Fruit fly (Drosophila melanogaster) whole organism, embryonic: Measurements from ENCODE around the gene Acp29AB.

Experiments
- Atf3 ChIP-seq: fragments of 200-800 bp; sonication (Bioruptor generic); optimal IDR thresholded peaks from 3 replicates; lab custom pipeline; 2016; ENCODE audit warnings: missing biosample characterization, missing genetic modification characterization
- Awh ChIP-seq: fragments of 200-800 bp; sonication (Bioruptor generic); IDR thresholded peaks from 2 replicates; pipeline ENCODE4, ENCODE4 v1.3.6; 2022; ENCODE audit warnings: missing biosample characterization, missing genetic modification characterization
- CG10274 ChIP-seq: fragments of 200-800 bp; sonication (Bioruptor generic); optimal IDR thresholded peaks from 3 replicates; lab custom pipeline; 2017; ENCODE audit warnings: missing biosample characterization, mild to moderate bottlenecking, missing genetic modification characterization
- CG10366 ChIP-seq: fragments of 200-800 bp; sonication (Bioruptor generic); IDR thresholded peaks from 2 replicates; pipeline ENCODE4 v1.3.6; 2022; ENCODE audit warnings: missing biosample characterization, missing genetic modification characterization
- CG10431 ChIP-seq: fragments of 200-800 bp; sonication (Bioruptor generic); optimal IDR thresholded peaks from 3 replicates; lab custom pipeline; 2018; ENCODE audit warnings: missing biosample characterization, mild to moderate bottlenecking, missing genetic modification characterization
- CG11093 ChIP-seq: fragments of 200-800 bp; sonication (Bioruptor generic); IDR thresholded peaks from 3 replicates; pipeline ENCODE4 v1.3.6; 2022; ENCODE audit warnings: missing biosample characterization, missing genetic modification characterization
- CG12299 ChIP-seq: fragments of 200-800 bp; sonication (Bioruptor generic); optimal IDR thresholded peaks from 2 replicates; lab custom pipeline; 2018; ENCODE audit warnings: missing biosample characterization, mild to moderate bottlenecking, missing genetic modification characterization
- CG13775 ChIP-seq: fragments of 200-800 bp; sonication (Bioruptor generic); optimal IDR thresholded peaks from 3 replicates; lab custom pipeline; 2017; ENCODE audit warnings: missing biosample characterization, mild to moderate bottlenecking, missing genetic modification characterization
- CG15269 ChIP-seq: fragments of 200-800 bp; sonication (Bioruptor generic); optimal IDR thresholded peaks from 2 replicates; lab custom pipeline; 2018; ENCODE audit warnings: missing biosample characterization, mild to moderate bottlenecking, missing genetic modification characterization, moderate library complexity
- CG15601 ChIP-seq: fragments of 200-800 bp; sonication (Bioruptor generic); optimal IDR thresholded peaks from 3 replicates; lab custom pipeline; 2019; ENCODE audit warnings: missing biosample characterization, mild to moderate bottlenecking, missing genetic modification characterization, moderate library complexity
- CG1603 ChIP-seq: fragments of 200-800 bp; sonication (Bioruptor generic); optimal IDR thresholded peaks from 2 replicates; lab custom pipeline; 2019; ENCODE audit warnings: missing biosample characterization, mild to moderate bottlenecking, missing genetic modification characterization, moderate library complexity
- CG1792 ChIP-seq: fragments of 200-800 bp; sonication (Bioruptor generic); optimal IDR thresholded peaks from 2 replicates; lab custom pipeline; 2016; ENCODE audit warnings: missing biosample characterization, missing genetic modification characterization
- CG30431 ChIP-seq: fragments of 200-800 bp; sonication (Bioruptor generic); optimal IDR thresholded peaks from 2 replicates; lab custom pipeline; 2017; ENCODE audit warnings: missing biosample characterization, missing genetic modification characterization
- CG31441 ChIP-seq: fragments of 200-800 bp; sonication (Bioruptor generic); IDR thresholded peaks from 2 replicates; pipeline ENCODE4 v1.3.6; 2022; ENCODE audit warnings: missing biosample characterization, missing genetic modification characterization
- CG33213 ChIP-seq: fragments of 200-800 bp; sonication (Bioruptor generic); optimal IDR thresholded peaks from 3 replicates; lab custom pipeline; 2016; ENCODE audit warnings: missing biosample characterization, missing genetic modification characterization
- CG3407 ChIP-seq: fragments of 200-800 bp; sonication (Bioruptor generic); optimal IDR thresholded peaks from 2 replicates; lab custom pipeline; 2018; ENCODE audit warnings: missing biosample characterization, mild to moderate bottlenecking, missing genetic modification characterization
- CG34224 ChIP-seq: fragments of 200-800 bp; sonication (Bioruptor generic); IDR thresholded peaks from 3 replicates; pipeline ENCODE4 v1.3.6; 2022; ENCODE audit warnings: missing biosample characterization, missing genetic modification characterization; ENCODE audit not compliant: partially characterized antibody
- CG34376 ChIP-seq: fragments of 200-800 bp; sonication (Bioruptor generic); optimal IDR thresholded peaks from 2 replicates; lab custom pipeline; 2018; ENCODE audit warnings: missing biosample characterization, mild to moderate bottlenecking, missing genetic modification characterization
- CrebB ChIP-seq: fragments of 200-800 bp; sonication (Bioruptor generic); optimal IDR thresholded peaks from 3 replicates; lab custom pipeline; 2018; ENCODE audit warnings: missing biosample characterization, mild to moderate bottlenecking, missing genetic modification characterization
- D19A ChIP-seq: fragments of 200-800 bp; optimal IDR thresholded peaks from 3 replicates; lab custom pipeline; 2019; ENCODE audit warnings: missing biosample characterization, mild to moderate bottlenecking, missing genetic modification characterization, moderate library complexity
- Dbx ChIP-seq: fragments of 200-800 bp; sonication (Bioruptor generic); IDR thresholded peaks from 3 replicates; pipeline ENCODE4 v1.3.6; 2022; ENCODE audit warnings: missing biosample characterization, missing genetic modification characterization
- Dref ChIP-seq: fragments of 200-800 bp; sonication (Bioruptor generic); IDR thresholded peaks from 2 replicates; pipeline ENCODE4 v1.3.6; 2022; ENCODE audit warnings: missing biosample characterization, missing genetic modification characterization
- Ets65A ChIP-seq: fragments of 200-800 bp; sonication (Bioruptor generic); peaks from one replicate; lab custom pipeline; 2016; ENCODE audit warnings: missing biosample characterization, missing genetic modification characterization
- Ets97D ChIP-seq: fragments of 200-800 bp; sonication (Bioruptor generic); optimal IDR thresholded peaks from 3 replicates; lab custom pipeline; 2016; ENCODE audit warnings: missing biosample characterization, missing genetic modification characterization
- Fer3 ChIP-seq: fragments of 200-800 bp; sonication (Bioruptor generic); optimal IDR thresholded peaks from 2 replicates; lab custom pipeline; 2018; ENCODE audit warnings: missing biosample characterization, mild to moderate bottlenecking, missing genetic modification characterization, moderate library complexity
- Lim3 ChIP-seq: fragments of 200-800 bp; sonication (Bioruptor generic); IDR thresholded peaks from 2 replicates; pipeline ENCODE4 v1.3.6; 2022; ENCODE audit warnings: missing biosample characterization, missing genetic modification characterization
- Max ChIP-seq: fragments of 200-800 bp; sonication (Bioruptor generic); optimal IDR thresholded peaks from 2 replicates; lab custom pipeline; 2016; ENCODE audit warnings: missing biosample characterization, mild to moderate bottlenecking, missing genetic modification characterization
- Opbp ChIP-seq: fragments of 200-800 bp; sonication (Bioruptor generic); IDR thresholded peaks from 3 replicates; pipeline ENCODE4 v1.3.6; 2022; ENCODE audit warnings: missing biosample characterization, missing genetic modification characterization; ENCODE audit not compliant: partially characterized antibody
- Optix ChIP-seq: fragments of 200-800 bp; sonication (Bioruptor generic); IDR thresholded peaks from 3 replicates; pipeline ENCODE4 v1.3.6; 2022; ENCODE audit warnings: missing biosample characterization, missing genetic modification characterization
- Six4 ChIP-seq: fragments of 200-800 bp; sonication (Bioruptor generic); optimal IDR thresholded peaks from 2 replicates; lab custom pipeline; 2016; ENCODE audit warnings: missing biosample characterization, missing genetic modification characterization
- Sox102F ChIP-seq: fragments of 200-800 bp; sonication (Bioruptor generic); optimal IDR thresholded peaks from 2 replicates; lab custom pipeline; 2018; ENCODE audit warnings: missing biosample characterization, mild to moderate bottlenecking, missing genetic modification characterization, moderate library complexity
- Ssrp ChIP-seq: fragments of 200-800 bp; sonication (Bioruptor generic); optimal IDR thresholded peaks from 2 replicates; lab custom pipeline; 2018; ENCODE audit warnings: missing biosample characterization, mild to moderate bottlenecking, missing genetic modification characterization, moderate library complexity
- TFAM ChIP-seq: fragments of 200-800 bp; sonication (Bioruptor generic); optimal IDR thresholded peaks from 2 replicates; lab custom pipeline; 2017; ENCODE audit warnings: missing biosample characterization, missing genetic modification characterization, inconsistent platforms
- Tbp ChIP-seq: fragments of >200 bp; optimal IDR thresholded peaks from 2 replicates; lab custom pipeline; 2018; ENCODE audit warnings: missing biosample characterization, missing genetic modification characterization
- ap ChIP-seq: fragments of 200-800 bp; sonication (Bioruptor generic); IDR thresholded peaks from 2 replicates; pipeline ENCODE4 v1.3.6; 2022; ENCODE audit warnings: missing biosample characterization, missing genetic modification characterization
- az2 ChIP-seq: fragments of 200-800 bp; sonication (Bioruptor generic); optimal IDR thresholded peaks from 3 replicates; lab custom pipeline; 2016; ENCODE audit warnings: missing biosample characterization, missing genetic modification characterization
- chinmo ChIP-seq: fragments of 200-800 bp; sonication (Bioruptor generic); IDR thresholded peaks from 4 replicates; pipeline ENCODE4 v1.3.6; 2022; ENCODE audit warnings: missing biosample characterization, missing genetic modification characterization; ENCODE audit not compliant: partially characterized antibody
- crp ChIP-seq, 2 experiments: fragments of 200-800 bp; sonication (Bioruptor generic); optimal IDR thresholded peaks; 2 replicates in 1 of 2; 3 replicates in 1 of 2; lab custom pipeline; 2017; ENCODE audit warnings: missing biosample characterization in 2 of 2, missing genetic modification characterization in 2 of 2, mild to moderate bottlenecking in 1 of 2, moderate library complexity in 1 of 2
- dmrt99B ChIP-seq: fragments of 200-800 bp; sonication (Bioruptor generic); optimal IDR thresholded peaks from 2 replicates; lab custom pipeline; 2018; ENCODE audit warnings: missing biosample characterization, mild to moderate bottlenecking, missing genetic modification characterization, moderate library complexity
- ems ChIP-seq: fragments of 200-800 bp; sonication (Bioruptor generic); optimal IDR thresholded peaks from 3 replicates; lab custom pipeline; 2016; ENCODE audit warnings: missing biosample characterization, missing genetic modification characterization
- klu ChIP-seq: fragments of 200-800 bp; sonication (Bioruptor generic); IDR thresholded peaks from 2 replicates; pipeline ENCODE4 v1.3.6; 2022; ENCODE audit warnings: missing biosample characterization, missing genetic modification characterization
- mld ChIP-seq: fragments of 200-800 bp; sonication (Bioruptor generic); IDR thresholded peaks from 3 replicates; pipeline ENCODE4 v1.3.6; 2022; ENCODE audit warnings: missing biosample characterization, missing genetic modification characterization; ENCODE audit not compliant: partially characterized antibody
- nerfin-1 ChIP-seq: fragments of 200-800 bp; sonication (Bioruptor generic); optimal IDR thresholded peaks from 3 replicates; lab custom pipeline; 2019; ENCODE audit warnings: missing biosample characterization, mild to moderate bottlenecking, missing genetic modification characterization, moderate library complexity
- onecut ChIP-seq: fragments of 200-800 bp; sonication (Bioruptor generic); IDR thresholded peaks from 2 replicates; pipeline ENCODE4 v1.3.6; 2022; ENCODE audit warnings: missing biosample characterization, missing genetic modification characterization
- prd ChIP-seq, 3 experiments: fragments of >200 bp in 2 of 3; fragments of 200-800 bp in 1 of 3; sonication (Bioruptor generic) in 1 of 3; optimal IDR thresholded peaks in 2 of 3; IDR thresholded peaks in 1 of 3; 2 replicates in 2 of 3; 3 replicates in 1 of 3; pipeline versions ENCODE4 v1.3.6 to Lab custom; 2017 to 2022; ENCODE audit warnings: missing biosample characterization in 1 of 3, missing genetic modification characterization in 1 of 3
- pum ChIP-seq: fragments of 200-800 bp; sonication (Bioruptor generic); optimal IDR thresholded peaks from 2 replicates; lab custom pipeline; 2016; ENCODE audit warnings: missing biosample characterization, missing genetic modification characterization
- slp2 ChIP-seq: fragments of 200-800 bp; sonication (Bioruptor generic); optimal IDR thresholded peaks from 2 replicates; lab custom pipeline; 2016; ENCODE audit warnings: missing biosample characterization, missing genetic modification characterization
- usp ChIP-seq: fragments of >200 bp; optimal IDR thresholded peaks from 2 replicates; lab custom pipeline; 2017; ENCODE audit warnings: missing biosample characterization, missing genetic modification characterization
- wor ChIP-seq: fragments of 200-800 bp; sonication (Bioruptor generic); IDR thresholded peaks from 2 replicates; pipeline ENCODE4 v1.3.6; 2022; ENCODE audit warnings: missing biosample characterization, missing genetic modification characterization

The Acp29AB gene

DNA sequence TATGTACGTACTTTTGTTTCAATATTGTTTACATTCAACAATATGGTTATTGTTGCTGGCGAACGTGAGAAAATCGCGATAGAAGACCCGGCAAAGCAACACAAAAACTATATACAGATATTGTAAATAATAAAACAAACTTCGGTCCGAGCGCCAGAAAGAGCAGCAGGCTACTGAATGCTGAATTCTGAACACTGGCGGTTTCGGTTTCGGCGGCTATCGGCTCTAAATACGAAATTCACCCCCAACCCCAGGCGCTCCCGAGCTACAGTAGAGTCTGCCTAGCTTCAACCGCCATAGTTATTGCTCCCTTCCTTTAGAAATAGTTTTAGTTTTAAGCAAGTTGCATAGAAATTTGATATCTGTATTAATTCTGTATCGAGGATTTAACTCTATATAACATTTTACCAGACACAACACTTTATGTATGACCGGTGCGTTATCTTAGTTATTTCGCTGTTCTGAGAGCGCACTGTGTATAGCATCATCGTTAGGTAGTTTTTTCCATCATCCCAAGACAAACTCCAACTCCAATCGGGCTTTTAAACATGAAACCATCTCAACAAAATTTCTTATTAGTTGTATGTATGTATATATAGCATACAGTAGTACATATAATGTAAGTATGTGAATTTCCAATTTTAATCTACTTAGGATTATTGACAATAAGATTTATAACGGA, 30.6 kb downstream of the Acp29AB start, which contains the start of gene CG7627 (continued):
- TF ChIP-seq D19A (tag; lab: Kevin White, UChicago) (peak; percentile 33), Awh (GFP tag; lab: Robert Waterston, UW) (peak; percentile 67; the same call in 1 of the 2 replicates), Max (GFP tag; lab: Kevin White, UChicago) (peak; percentile 47), Optix (GFP tag; lab: Robert Waterston, UW) (peak; percentile 64; the same call in 1 of the 3 replicates), dmrt99B (tag; lab: Kevin White, UChicago) (peak; percentile 83), Sox102F (peak; percentile 56), pum (GFP tag; lab: Kevin White, UChicago) (peak; percentile 63), CrebB (tag; lab: Kevin White, UChicago) (peak; percentile 64), CG1792 (GFP tag; lab: Kevin White, UChicago) (peak; percentile 43), CG3407 (GFP tag; lab: Kevin White, UChicago) (peak; percentile 28), Ets97D (GFP tag; lab: Kevin White, UChicago) (peak; percentile 42), mld (no peak), ems (peak; percentile 67), nerfin-1 (peak; percentile 17), prd (optimal IDR thresholded peaks at IDR 0.05; lab: Kevin White, UChicago) (no peak), prd (GFP tag; IDR thresholded peaks at IDR 0.05; lab: Robert Waterston, UW) (peak; percentile 81), CG30431 (GFP tag; lab: Kevin White, UChicago) (peak; percentile 11), TFAM (no peak), Ssrp (tag; lab: Kevin White, UChicago) (peak; percentile 61), Lim3 (GFP tag; lab: Robert Waterston, UW) (no peak), Opbp (no peak), Ets65A (peak; percentile 97), CG1603 (tag; lab: Kevin White, UChicago) (peak; percentile 80), Dref (GFP tag; lab: Robert Waterston, UW) (peak; percentile 27), chinmo (GFP tag; lab: Robert Waterston, UW) (peak; percentile 74; the same call in 2 of the 4 replicates), CG10366 (peak; percentile 73), ap (0 out of 2 replicates have a peak, but pooled peaks have one; percentile 51), CG11093 (GFP tag; lab: Robert Waterston, UW) (peak; percentile 63; the same call in 1 of the 3 replicates), usp (GFP tag; lab: Kevin White, UChicago) (no peak), Atf3 (GFP tag; lab: Kevin White, UChicago) (peak; percentile 44), CG13775 (GFP tag; lab: Kevin White, UChicago) (peak; percentile 60), CG34376 (GFP tag; lab: Kevin White, UChicago) (peak; percentile 76), CG12299 (tag; lab: Kevin White, UChicago) (peak; percentile 71), Fer3 (tag; lab: Kevin White, UChicago) (peak; percentile 82), slp2 (GFP tag; lab: Kevin White, UChicago) (peak; percentile 12), Tbp (GFP tag; lab: Kevin White, UChicago) (no peak), Dbx (peak; percentile 85), CG15601 (tag; lab: Kevin White, UChicago) (peak; percentile 41), CG10274 (GFP tag; lab: Kevin White, UChicago) (no peak), CG10431 (GFP tag; lab: Kevin White, UChicago) (no peak), CG33213 (GFP tag; lab: Kevin White, UChicago) (peak; percentile 34), az2 (GFP tag; lab: Kevin White, UChicago) (peak; percentile 70), CG34224 (no peak), CG15269 (peak; percentile 76), klu (GFP tag; lab: Robert Waterston, UW) (peak; percentile 25; the same call in 1 of the 2 replicates), crp (GFP tag; optimal IDR thresholded peaks at IDR 0.05; lab: Kevin White, UChicago) (peak in 1 of 2 experiments; percentile 7), onecut (GFP tag; lab: Robert Waterston, UW) (peak; percentile 54), Six4 (GFP tag; lab: Kevin White, UChicago) (peak; percentile 59), CG31441 (GFP tag; lab: Robert Waterston, UW) (peak; percentile 81), wor (GFP tag; lab: Robert Waterston, UW) (peak; percentile 47)
